Fruit fly (Drosophila melanogaster) whole organism, embryonic: ENCODE measurements around the gene Snr1.

Experiments
- Abd-B ChIP-seq: fragments of 200-800 bp; sonication (Bioruptor generic); optimal IDR thresholded peaks from 2 replicates; lab custom pipeline; 2018; ENCODE audit warnings: missing biosample characterization, mild to moderate bottlenecking, missing genetic modification characterization, moderate library complexity
- Bdp1 ChIP-seq: fragments of 200-800 bp; sonication (Bioruptor generic); optimal IDR thresholded peaks from 3 replicates; lab custom pipeline; 2016; ENCODE audit warnings: missing biosample characterization, missing genetic modification characterization
- CG10267 ChIP-seq: fragments of 200-800 bp; sonication (Bioruptor generic); optimal IDR thresholded peaks from 2 replicates; lab custom pipeline; 2018; ENCODE audit warnings: missing biosample characterization, mild to moderate bottlenecking, missing genetic modification characterization, moderate library complexity
- CG10274 ChIP-seq: fragments of 200-800 bp; sonication (Bioruptor generic); optimal IDR thresholded peaks from 3 replicates; lab custom pipeline; 2017; ENCODE audit warnings: missing biosample characterization, mild to moderate bottlenecking, missing genetic modification characterization
- CG10431 ChIP-seq: fragments of 200-800 bp; sonication (Bioruptor generic); optimal IDR thresholded peaks from 3 replicates; lab custom pipeline; 2018; ENCODE audit warnings: missing biosample characterization, mild to moderate bottlenecking, missing genetic modification characterization
- CG10462 ChIP-seq: fragments of 200-800 bp; sonication (Bioruptor generic); optimal IDR thresholded peaks from 2 replicates; lab custom pipeline; 2016; ENCODE audit warnings: missing biosample characterization, missing genetic modification characterization
- CG10565 ChIP-seq: fragments of 200-800 bp; sonication (Bioruptor generic); optimal IDR thresholded peaks from 3 replicates; lab custom pipeline; 2016; ENCODE audit warnings: missing biosample characterization, mild to moderate bottlenecking, missing genetic modification characterization
- CG10979 ChIP-seq: fragments of 200-800 bp; sonication (Bioruptor generic); optimal IDR thresholded peaks from 2 replicates; lab custom pipeline; 2018; ENCODE audit warnings: missing biosample characterization, mild to moderate bottlenecking, missing genetic modification characterization, moderate library complexity
- CG11723 ChIP-seq: fragments of 200-800 bp; sonication (Bioruptor generic); optimal IDR thresholded peaks from 2 replicates; lab custom pipeline; 2017; ENCODE audit warnings: missing biosample characterization, mild to moderate bottlenecking, missing genetic modification characterization
- CG12236 ChIP-seq: fragments of 200-800 bp; sonication (Bioruptor generic); optimal IDR thresholded peaks from 2 replicates; lab custom pipeline; 2016; ENCODE audit warnings: missing biosample characterization, missing genetic modification characterization
- CG15073 ChIP-seq: fragments of 200-800 bp; sonication (Bioruptor generic); optimal IDR thresholded peaks from 2 replicates; lab custom pipeline; 2016; ENCODE audit warnings: missing biosample characterization, missing genetic modification characterization
- CG17328 ChIP-seq: fragments of 200-800 bp; sonication (Bioruptor generic); IDR thresholded peaks from 2 replicates; pipeline ENCODE4 v1.3.6; 2022; ENCODE audit warnings: missing biosample characterization, missing genetic modification characterization
- CG18764 ChIP-seq: fragments of 200-800 bp; sonication (Bioruptor generic); optimal IDR thresholded peaks from 3 replicates; lab custom pipeline; 2016; ENCODE audit warnings: missing biosample characterization, missing genetic modification characterization
- CG3065 ChIP-seq: fragments of 200-800 bp; sonication (Bioruptor generic); optimal IDR thresholded peaks from 2 replicates; lab custom pipeline; 2016; ENCODE audit warnings: missing biosample characterization, missing genetic modification characterization
- CG5953 ChIP-seq: fragments of 200-800 bp; sonication (Bioruptor generic); IDR thresholded peaks from 2 replicates; pipeline ENCODE4 v1.3.6; 2022; ENCODE audit warnings: missing biosample characterization, missing genetic modification characterization
- CG7839 ChIP-seq: fragments of 200-800 bp; sonication (Bioruptor generic); optimal IDR thresholded peaks from 3 replicates; lab custom pipeline; 2018; ENCODE audit warnings: missing biosample characterization, mild to moderate bottlenecking, missing genetic modification characterization, moderate library complexity
- CG9727 ChIP-seq: fragments of 200-800 bp; sonication (Bioruptor generic); optimal IDR thresholded peaks from 3 replicates; lab custom pipeline; 2017; ENCODE audit warnings: missing biosample characterization, mild to moderate bottlenecking, missing genetic modification characterization
- CkIIα-i1 ChIP-seq: fragments of 200-800 bp; sonication (Bioruptor generic); IDR thresholded peaks from 2 replicates; pipeline ENCODE4 v1.3.6; 2022; ENCODE audit warnings: missing biosample characterization, missing genetic modification characterization
- D ChIP-seq, 2 experiments: fragments of 200-800 bp in 1 of 2; fragments of >200 bp in 1 of 2; sonication (Bioruptor generic) in 1 of 2; optimal IDR thresholded peaks; 2 replicates in 1 of 2; 3 replicates in 1 of 2; lab custom pipeline; 2017; ENCODE audit warnings: mild to moderate bottlenecking in 1 of 2, missing biosample characterization in 1 of 2, missing genetic modification characterization in 1 of 2, missing genetic modification reagents in 1 of 2
- H2.0 ChIP-seq: fragments of 200-800 bp; sonication (Bioruptor generic); IDR thresholded peaks from 2 replicates; pipeline ENCODE4 v1.3.6; 2022; ENCODE audit warnings: missing biosample characterization, missing genetic modification characterization
- HHEX ChIP-seq: fragments of 200-800 bp; sonication (Bioruptor generic); optimal IDR thresholded peaks from 3 replicates; lab custom pipeline; 2017; ENCODE audit warnings: missing biosample characterization, mild to moderate bottlenecking, missing genetic modification characterization, missing genetic modification reagents
- Hr51 ChIP-seq, 2 experiments: fragments of 200-800 bp; sonication (Bioruptor generic); optimal IDR thresholded peaks; 2 replicates in 1 of 2; 3 replicates in 1 of 2; lab custom pipeline; 2016 to 2018; ENCODE audit warnings: missing biosample characterization in 2 of 2, missing genetic modification characterization in 2 of 2, mild to moderate bottlenecking in 1 of 2, moderate library complexity in 1 of 2
- Lpt ChIP-seq: fragments of >200 bp; optimal IDR thresholded peaks from 2 replicates; lab custom pipeline; 2018; ENCODE audit warnings: missing biosample characterization, missing genetic modification characterization
- Meics ChIP-seq: fragments of 200-800 bp; sonication (Bioruptor generic); optimal IDR thresholded peaks from 2 replicates; lab custom pipeline; 2017; ENCODE audit warnings: missing biosample characterization, mild to moderate bottlenecking, missing genetic modification characterization
- Myb ChIP-seq: fragments of 200-800 bp; sonication (Bioruptor generic); optimal IDR thresholded peaks from 2 replicates; lab custom pipeline; 2016; ENCODE audit warnings: missing biosample characterization, missing genetic modification characterization
- NFAT ChIP-seq: fragments of 200-800 bp; sonication (Bioruptor generic); IDR thresholded peaks from 2 replicates; pipeline ENCODE4 v1.3.6; 2022; ENCODE audit warnings: missing biosample characterization, missing genetic modification characterization
- Nf-YC ChIP-seq: fragments of 200-800 bp; optimal IDR thresholded peaks from 3 replicates; lab custom pipeline; 2019; ENCODE audit warnings: missing biosample characterization, mild to moderate bottlenecking, missing genetic modification characterization, moderate library complexity
- Six4 ChIP-seq: fragments of 200-800 bp; sonication (Bioruptor generic); optimal IDR thresholded peaks from 2 replicates; lab custom pipeline; 2016; ENCODE audit warnings: missing biosample characterization, missing genetic modification characterization
- Sry-β ChIP-seq: fragments of 200-800 bp; sonication (Bioruptor generic); optimal IDR thresholded peaks from 2 replicates; lab custom pipeline; 2018; ENCODE audit warnings: missing biosample characterization, mild to moderate bottlenecking, missing genetic modification characterization, moderate library complexity
- bsh ChIP-seq, 2 experiments: fragments of 200-800 bp; sonication (Bioruptor generic); optimal IDR thresholded peaks; 2 replicates each; lab custom pipeline; 2017 to 2018; ENCODE audit warnings: mild to moderate bottlenecking in 2 of 2, missing biosample characterization in 2 of 2, missing genetic modification characterization in 2 of 2, moderate library complexity in 1 of 2
- cas ChIP-seq: fragments of 200-800 bp; sonication (Bioruptor generic); IDR thresholded peaks from 2 replicates; pipeline ENCODE4 v1.3.6; 2022; ENCODE audit warnings: missing biosample characterization, missing genetic modification characterization
- cg ChIP-seq: fragments of 200-800 bp; sonication (Bioruptor generic); optimal IDR thresholded peaks from 3 replicates; lab custom pipeline; 2019; ENCODE audit warnings: missing biosample characterization, mild to moderate bottlenecking, missing genetic modification characterization, moderate library complexity
- chm ChIP-seq: fragments of 200-800 bp; sonication (Bioruptor generic); IDR thresholded peaks from 2 replicates; pipeline ENCODE4 v1.3.6; 2022; ENCODE audit warnings: missing biosample characterization, missing genetic modification characterization
- crc ChIP-seq: fragments of 200-800 bp; sonication (Bioruptor generic); optimal IDR thresholded peaks from 2 replicates; lab custom pipeline; 2016; ENCODE audit warnings: missing biosample characterization, missing genetic modification characterization
- croc ChIP-seq: fragments of 200-800 bp; sonication (Bioruptor generic); conservative IDR thresholded peaks from 3 replicates; pipeline ENCODE4 v1.3.6; 2022; ENCODE audit warnings: missing biosample characterization, missing genetic modification characterization
- dan ChIP-seq: fragments of 200-800 bp; sonication (Bioruptor generic); IDR thresholded peaks from 2 replicates; pipeline ENCODE4 v1.3.6; 2022; ENCODE audit warnings: missing biosample characterization, missing genetic modification characterization
- dysf ChIP-seq: fragments of 200-800 bp; sonication (Bioruptor generic); IDR thresholded peaks from 3 replicates; pipeline ENCODE4 v1.3.6; 2022; ENCODE audit warnings: missing biosample characterization, missing genetic modification characterization
- fru ChIP-seq: fragments of >200 bp; optimal IDR thresholded peaks from 2 replicates; lab custom pipeline; 2017
- grn ChIP-seq: fragments of 200-800 bp; sonication (Bioruptor generic); optimal IDR thresholded peaks from 3 replicates; lab custom pipeline; 2017; ENCODE audit warnings: missing biosample characterization, missing genetic modification characterization
- gt ChIP-seq: fragments of 200-800 bp; sonication (Bioruptor generic); IDR thresholded peaks from 2 replicates; pipeline ENCODE4 v1.3.6; 2022; ENCODE audit warnings: missing biosample characterization, missing genetic modification characterization
- inv ChIP-seq: fragments of 200-800 bp; sonication (Bioruptor generic); IDR thresholded peaks from 2 replicates; pipeline ENCODE4 v1.3.6; 2022; ENCODE audit warnings: missing biosample characterization, missing genetic modification characterization; ENCODE audit not compliant: partially characterized antibody
- nerfin-1 ChIP-seq: fragments of 200-800 bp; sonication (Bioruptor generic); optimal IDR thresholded peaks from 3 replicates; lab custom pipeline; 2019; ENCODE audit warnings: missing biosample characterization, mild to moderate bottlenecking, missing genetic modification characterization, moderate library complexity
- oc ChIP-seq: fragments of 200-800 bp; sonication (Bioruptor generic); optimal IDR thresholded peaks from 2 replicates; lab custom pipeline; 2018; ENCODE audit warnings: missing biosample characterization, mild to moderate bottlenecking, missing genetic modification characterization, moderate library complexity
- pum ChIP-seq: fragments of 200-800 bp; sonication (Bioruptor generic); optimal IDR thresholded peaks from 2 replicates; lab custom pipeline; 2016; ENCODE audit warnings: missing biosample characterization, missing genetic modification characterization
- scrt ChIP-seq: fragments of 200-800 bp; sonication (Bioruptor generic); optimal IDR thresholded peaks from 2 replicates; lab custom pipeline; 2018; ENCODE audit warnings: missing biosample characterization, mild to moderate bottlenecking, missing genetic modification characterization, moderate library complexity
- sd ChIP-seq: fragments of 200-800 bp; sonication (Bioruptor generic); optimal IDR thresholded peaks from 3 replicates; lab custom pipeline; 2018; ENCODE audit warnings: missing biosample characterization, mild to moderate bottlenecking, missing genetic modification characterization, moderate library complexity
- slbo ChIP-seq: fragments of 200-800 bp; sonication (Bioruptor generic); IDR thresholded peaks from 2 replicates; pipeline ENCODE4 v1.3.6; 2022; ENCODE audit warnings: missing biosample characterization, missing genetic modification characterization
- slou ChIP-seq: fragments of 200-800 bp; sonication (Bioruptor generic); optimal IDR thresholded peaks from 3 replicates; lab custom pipeline; 2016; ENCODE audit warnings: missing biosample characterization, missing genetic modification characterization
- slp2 ChIP-seq: fragments of 200-800 bp; sonication (Bioruptor generic); optimal IDR thresholded peaks from 2 replicates; lab custom pipeline; 2016; ENCODE audit warnings: missing biosample characterization, missing genetic modification characterization
- tll ChIP-seq, 2 experiments: fragments of 200-800 bp in 1 of 2; fragments of >200 bp in 1 of 2; sonication (Bioruptor generic) in 1 of 2; optimal IDR thresholded peaks; 2 replicates each; lab custom pipeline; 2017 to 2019; ENCODE audit warnings: missing biosample characterization in 2 of 2, missing genetic modification characterization in 2 of 2, mild to moderate bottlenecking in 1 of 2, moderate library complexity in 1 of 2
- zf30C ChIP-seq: fragments of 200-800 bp; sonication (Bioruptor generic); optimal IDR thresholded peaks from 3 replicates; lab custom pipeline; 2018; ENCODE audit warnings: missing biosample characterization, mild to moderate bottlenecking, missing genetic modification characterization

The Snr1 gene

dm6 chr3R:5474551-5474950, 3.8 kb downstream of the Snr1 start, which contains the start of the genes CG45100, HDAC3 and Hcs (continued):
- TF ChIP-seq D (optimal IDR thresholded peaks at IDR 0.05; lab: Kevin White, UChicago) (no peak), D (GFP tag; optimal IDR thresholded peaks at IDR 0.05; lab: Kevin White, UChicago) (no peak), grn (no peak), sd (tag; lab: Kevin White, UChicago) (no peak), CG11723 (no peak), crc (no peak), Sry-β (GFP tag; lab: Kevin White, UChicago) (peak; percentile 100), CG10274 (GFP tag; lab: Kevin White, UChicago) (no peak), scrt (GFP tag; lab: Kevin White, UChicago) (no peak), dan (GFP tag; lab: Robert Waterston, UW) (no peak), chm (no peak), HHEX (no peak), CG7839 (tag; lab: Kevin White, UChicago) (no peak), slbo (GFP tag; lab: Robert Waterston, UW) (peak; percentile 78), bsh (GFP tag; optimal IDR thresholded peaks at IDR 0.05; lab: Kevin White, UChicago) (no peak), CG10431 (GFP tag; lab: Kevin White, UChicago) (no peak), CG18764 (GFP tag; lab: Kevin White, UChicago) (no peak), dysf (GFP tag; lab: Robert Waterston, UW) (no peak; the same call in 2 of the 3 replicates), CG12236 (no peak), nerfin-1 (tag; lab: Kevin White, UChicago) (no peak), Hr51 (GFP tag; optimal IDR thresholded peaks at IDR 0.05; lab: Kevin White, UChicago) (peak in 1 of 2 experiments; percentile 55), gt (no peak), CG10267 (tag; lab: Kevin White, UChicago) (peak; percentile 72), Lpt (GFP tag; lab: Kevin White, UChicago) (no peak), NFAT (GFP tag; lab: Robert Waterston, UW) (peak; percentile 56; the same call in 1 of the 2 replicates), fru (lab: Kevin White, UChicago) (no peak), zf30C (GFP tag; lab: Kevin White, UChicago) (no peak), cg (GFP tag; lab: Kevin White, UChicago) (no peak), CG10565 (no peak), CkIIα-i1 (GFP tag; lab: Robert Waterston, UW) (no peak), Bdp1 (GFP tag; lab: Kevin White, UChicago) (peak; percentile 4), pum (peak; percentile 64), cas (GFP tag; lab: Robert Waterston, UW) (no peak), Meics (GFP tag; lab: Kevin White, UChicago) (no peak), inv (GFP tag; lab: Robert Waterston, UW) (peak; percentile 91), croc (no peak), Six4 (GFP tag; lab: Kevin White, UChicago) (no peak), CG10979 (tag; lab: Kevin White, UChicago) (peak; percentile 35), slou (GFP tag; lab: Kevin White, UChicago) (no peak), CG9727 (GFP tag; lab: Kevin White, UChicago) (peak; percentile 39), Abd-B (GFP tag; lab: Kevin White, UChicago) (peak; percentile 75), tll (GFP tag; optimal IDR thresholded peaks at IDR 0.05; lab: Kevin White, UChicago) (peak in 1 of 2 experiments; percentile 76), CG10462 (no peak), CG15073 (GFP tag; lab: Kevin White, UChicago) (no peak), oc (tag; lab: Kevin White, UChicago) (no peak), Myb (GFP tag; lab: Kevin White, UChicago) (peak; percentile 43), CG5953 (GFP tag; lab: Robert Waterston, UW) (no peak), H2.0 (GFP tag; lab: Robert Waterston, UW) (no peak), slp2 (GFP tag; lab: Kevin White, UChicago) (peak; percentile 20), Nf-YC (no peak), CG3065 (GFP tag; lab: Kevin White, UChicago) (no peak), CG17328 (GFP tag; lab: Robert Waterston, UW) (no peak)
